Fruit fly (Drosophila melanogaster) whole organism, embryonic: ENCODE results near the gene c12.1.

Experiments used
- BtbVII ChIP-seq: fragments of 200-800 bp; sonication (Bioruptor generic); optimal IDR thresholded peaks from 3 replicates; lab custom pipeline; 2017; ENCODE audit warnings: missing biosample characterization, mild to moderate bottlenecking, missing genetic modification characterization
- CG10209 ChIP-seq: fragments of 200-800 bp; sonication (Bioruptor generic); optimal IDR thresholded peaks from 3 replicates; lab custom pipeline; 2017; ENCODE audit warnings: missing biosample characterization, mild to moderate bottlenecking, missing genetic modification characterization, missing genetic modification reagents
- CG10274 ChIP-seq: fragments of 200-800 bp; sonication (Bioruptor generic); optimal IDR thresholded peaks from 3 replicates; lab custom pipeline; 2017; ENCODE audit warnings: missing biosample characterization, mild to moderate bottlenecking, missing genetic modification characterization
- CG11093 ChIP-seq: fragments of 200-800 bp; sonication (Bioruptor generic); IDR thresholded peaks from 3 replicates; pipeline ENCODE4 v1.3.6; 2022; ENCODE audit warnings: missing biosample characterization, missing genetic modification characterization
- CG11696 ChIP-seq: fragments of 200-800 bp; sonication (Bioruptor generic); IDR thresholded peaks from 2 replicates; pipeline ENCODE4 v1.3.6; 2022; ENCODE audit warnings: missing biosample characterization, missing genetic modification characterization
- CG12391 ChIP-seq: fragments of 200-800 bp; sonication (Bioruptor generic); optimal IDR thresholded peaks from 3 replicates; lab custom pipeline; 2018; ENCODE audit warnings: missing biosample characterization, mild to moderate bottlenecking, missing genetic modification characterization, moderate library complexity
- CG13296 ChIP-seq: fragments of 200-800 bp; sonication (Bioruptor generic); optimal IDR thresholded peaks from 3 replicates; lab custom pipeline; 2018; ENCODE audit warnings: missing biosample characterization, mild to moderate bottlenecking, missing genetic modification characterization
- CG15011 ChIP-seq: fragments of 200-800 bp; sonication (Bioruptor generic); optimal IDR thresholded peaks from 3 replicates; lab custom pipeline; 2018; ENCODE audit warnings: missing biosample characterization, mild to moderate bottlenecking, missing genetic modification characterization
- CG16815 ChIP-seq: fragments of 200-800 bp; sonication (Bioruptor generic); optimal IDR thresholded peaks from 3 replicates; lab custom pipeline; 2017; ENCODE audit warnings: missing biosample characterization, mild to moderate bottlenecking, missing genetic modification characterization
- CG17385 ChIP-seq: fragments of 200-800 bp; sonication (Bioruptor generic); optimal IDR thresholded peaks from 3 replicates; lab custom pipeline; 2018; ENCODE audit warnings: missing biosample characterization, mild to moderate bottlenecking, missing genetic modification characterization
- CG18599 ChIP-seq: fragments of 200-800 bp; sonication (Bioruptor generic); optimal IDR thresholded peaks from 3 replicates; lab custom pipeline; 2017; ENCODE audit warnings: missing biosample characterization, missing genetic modification characterization, mild to moderate bottlenecking, moderate library complexity, missing genetic modification reagents
- CG2199 ChIP-seq: fragments of 200-800 bp; sonication (Bioruptor generic); IDR thresholded peaks from 3 replicates; pipeline ENCODE4 v1.3.6; 2022; ENCODE audit warnings: missing biosample characterization, missing genetic modification characterization
- CG33557 ChIP-seq: fragments of 200-800 bp; sonication (Bioruptor generic); optimal IDR thresholded peaks from 2 replicates; lab custom pipeline; 2019; ENCODE audit warnings: missing biosample characterization, mild to moderate bottlenecking, missing genetic modification characterization, moderate library complexity
- CG4328 ChIP-seq: fragments of 200-800 bp; sonication (Bioruptor generic); optimal IDR thresholded peaks from 3 replicates; lab custom pipeline; 2017; ENCODE audit warnings: missing biosample characterization, missing genetic modification reagents, missing genetic modification characterization
- CG4730 ChIP-seq: fragments of 200-800 bp; sonication (Bioruptor generic); IDR thresholded peaks from 2 replicates; pipeline ENCODE4 v1.3.6; 2022; ENCODE audit warnings: missing biosample characterization, missing genetic modification characterization
- CG6813 ChIP-seq: fragments of 200-800 bp; sonication (Bioruptor generic); optimal IDR thresholded peaks from 2 replicates; lab custom pipeline; 2017; ENCODE audit warnings: missing biosample characterization, missing genetic modification characterization, mild to moderate bottlenecking, moderate library complexity, missing genetic modification reagents
- CG7271 ChIP-seq: fragments of 200-800 bp; sonication (Bioruptor generic); optimal IDR thresholded peaks from 2 replicates; lab custom pipeline; 2018; ENCODE audit warnings: missing biosample characterization, mild to moderate bottlenecking, missing genetic modification characterization, moderate library complexity
- CG9727 ChIP-seq: fragments of 200-800 bp; sonication (Bioruptor generic); optimal IDR thresholded peaks from 3 replicates; lab custom pipeline; 2017; ENCODE audit warnings: missing biosample characterization, mild to moderate bottlenecking, missing genetic modification characterization
- Dbx ChIP-seq: fragments of 200-800 bp; sonication (Bioruptor generic); IDR thresholded peaks from 3 replicates; pipeline ENCODE4 v1.3.6; 2022; ENCODE audit warnings: missing biosample characterization, missing genetic modification characterization
- Elba2 ChIP-seq: fragments of 200-800 bp; sonication (Bioruptor generic); optimal IDR thresholded peaks from 3 replicates; lab custom pipeline; 2016; ENCODE audit warnings: missing biosample characterization, missing genetic modification characterization
- HLH54F ChIP-seq: fragments of 200-800 bp; sonication (Bioruptor generic); optimal IDR thresholded peaks from 3 replicates; lab custom pipeline; 2016; ENCODE audit warnings: missing biosample characterization, missing genetic modification characterization
- HmgZ ChIP-seq: fragments of 200-800 bp; sonication (Bioruptor generic); optimal IDR thresholded peaks from 2 replicates; lab custom pipeline; 2018; ENCODE audit warnings: missing biosample characterization, mild to moderate bottlenecking, missing genetic modification characterization
- Hmr ChIP-seq: fragments of 200-800 bp; sonication (Bioruptor generic); optimal IDR thresholded peaks from 3 replicates; lab custom pipeline; 2017; ENCODE audit warnings: mild to moderate bottlenecking, missing biosample characterization, missing genetic modification reagents, missing genetic modification characterization
- Max ChIP-seq: fragments of 200-800 bp; sonication (Bioruptor generic); optimal IDR thresholded peaks from 2 replicates; lab custom pipeline; 2016; ENCODE audit warnings: missing biosample characterization, mild to moderate bottlenecking, missing genetic modification characterization
- Meics ChIP-seq: fragments of 200-800 bp; sonication (Bioruptor generic); optimal IDR thresholded peaks from 2 replicates; lab custom pipeline; 2017; ENCODE audit warnings: missing biosample characterization, mild to moderate bottlenecking, missing genetic modification characterization
- NC2β ChIP-seq: fragments of 200-800 bp; sonication (Bioruptor generic); optimal IDR thresholded peaks from 2 replicates; lab custom pipeline; 2016; ENCODE audit warnings: missing biosample characterization, missing genetic modification characterization
- NK7.1 ChIP-seq: fragments of 200-800 bp; sonication (Bioruptor generic); optimal IDR thresholded peaks from 3 replicates; lab custom pipeline; 2016; ENCODE audit warnings: missing biosample characterization, missing genetic modification characterization
- Nf-YB ChIP-seq: fragments of 200-800 bp; sonication (Bioruptor generic); optimal IDR thresholded peaks from 3 replicates; lab custom pipeline; 2019; ENCODE audit warnings: missing biosample characterization, mild to moderate bottlenecking, missing genetic modification characterization, moderate library complexity
- Oli ChIP-seq: fragments of 200-800 bp; sonication (Bioruptor generic); optimal IDR thresholded peaks from 2 replicates; lab custom pipeline; 2018; ENCODE audit warnings: missing biosample characterization, mild to moderate bottlenecking, missing genetic modification characterization, moderate library complexity
- Poxn ChIP-seq: fragments of 200-800 bp; sonication (Bioruptor generic); IDR thresholded peaks from 2 replicates; pipeline ENCODE4 v1.3.6; 2022; ENCODE audit warnings: missing biosample characterization, missing genetic modification characterization
- YL-1 ChIP-seq: fragments of 200-800 bp; sonication (Bioruptor generic); optimal IDR thresholded peaks from 3 replicates; lab custom pipeline; 2017; ENCODE audit warnings: missing biosample characterization, mild to moderate bottlenecking, missing genetic modification characterization
- ap ChIP-seq: fragments of 200-800 bp; sonication (Bioruptor generic); IDR thresholded peaks from 2 replicates; pipeline ENCODE4 v1.3.6; 2022; ENCODE audit warnings: missing biosample characterization, missing genetic modification characterization
- bab2 ChIP-seq: fragments of 200-800 bp; sonication (Bioruptor generic); optimal IDR thresholded peaks from 2 replicates; lab custom pipeline; 2016; ENCODE audit warnings: missing biosample characterization, missing genetic modification characterization
- bcd ChIP-seq: fragments of 200-800 bp; sonication (Bioruptor generic); optimal IDR thresholded peaks from 2 replicates; lab custom pipeline; 2017; ENCODE audit warnings: missing biosample characterization, mild to moderate bottlenecking, missing genetic modification characterization
- cg ChIP-seq: fragments of 200-800 bp; sonication (Bioruptor generic); optimal IDR thresholded peaks from 3 replicates; lab custom pipeline; 2019; ENCODE audit warnings: missing biosample characterization, mild to moderate bottlenecking, missing genetic modification characterization, moderate library complexity
- da ChIP-seq: fragments of 200-800 bp; sonication (Bioruptor generic); optimal IDR thresholded peaks from 2 replicates; lab custom pipeline; 2016; ENCODE audit warnings: missing biosample characterization, missing genetic modification characterization
- dan ChIP-seq: fragments of 200-800 bp; sonication (Bioruptor generic); IDR thresholded peaks from 2 replicates; pipeline ENCODE4 v1.3.6; 2022; ENCODE audit warnings: missing biosample characterization, missing genetic modification characterization
- en ChIP-seq: fragments of 200-800 bp; sonication (Bioruptor generic); optimal IDR thresholded peaks from 2 replicates; lab custom pipeline; 2016; ENCODE audit warnings: missing biosample characterization, missing genetic modification characterization
- exex ChIP-seq: fragments of 200-800 bp; sonication (Bioruptor generic); optimal IDR thresholded peaks from 4 replicates; lab custom pipeline; 2018; ENCODE audit warnings: missing biosample characterization, mild to moderate bottlenecking, missing genetic modification characterization, moderate library complexity
- fd102C ChIP-seq: fragments of 200-800 bp; sonication (Bioruptor generic); optimal IDR thresholded peaks from 2 replicates; lab custom pipeline; 2018; ENCODE audit warnings: missing biosample characterization, mild to moderate bottlenecking, missing genetic modification characterization, moderate library complexity
- gem ChIP-seq: fragments of 200-800 bp; sonication (Bioruptor generic); optimal IDR thresholded peaks from 2 replicates; lab custom pipeline; 2019; ENCODE audit warnings: missing biosample characterization, mild to moderate bottlenecking, missing genetic modification characterization, moderate library complexity
- ham ChIP-seq: fragments of 200-800 bp; sonication (Bioruptor generic); IDR thresholded peaks from 2 replicates; pipeline ENCODE4 v1.3.6; 2022; ENCODE audit warnings: missing biosample characterization, missing genetic modification characterization
- hbn ChIP-seq: fragments of 200-800 bp; sonication (Bioruptor generic); IDR thresholded peaks from 2 replicates; pipeline ENCODE4 v1.3.6; 2022; ENCODE audit warnings: missing biosample characterization, missing genetic modification characterization; ENCODE audit not compliant: partially characterized antibody
- kay ChIP-seq: fragments of 200-800 bp; sonication (Bioruptor generic); optimal IDR thresholded peaks from 2 replicates; lab custom pipeline; 2016; ENCODE audit warnings: missing biosample characterization, missing genetic modification characterization
- nmo ChIP-seq: fragments of 200-800 bp; sonication (Bioruptor generic); optimal IDR thresholded peaks from 2 replicates; lab custom pipeline; 2018; ENCODE audit warnings: missing biosample characterization, mild to moderate bottlenecking, missing genetic modification characterization, moderate library complexity
- ranshi ChIP-seq: fragments of 200-800 bp; sonication (Bioruptor generic); IDR thresholded peaks from 2 replicates; pipeline ENCODE4 v1.3.6; 2022; ENCODE audit warnings: missing biosample characterization, missing genetic modification characterization
- sisA ChIP-seq: fragments of 200-800 bp; sonication (Bioruptor generic); IDR thresholded peaks from 2 replicates; pipeline ENCODE4 v1.3.6; 2022; ENCODE audit warnings: missing biosample characterization, missing genetic modification characterization
- slp2 ChIP-seq: fragments of 200-800 bp; sonication (Bioruptor generic); optimal IDR thresholded peaks from 2 replicates; lab custom pipeline; 2016; ENCODE audit warnings: missing biosample characterization, missing genetic modification characterization
- tio ChIP-seq: fragments of 200-800 bp; sonication (Bioruptor generic); optimal IDR thresholded peaks from 2 replicates; lab custom pipeline; 2017; ENCODE audit warnings: missing biosample characterization, missing genetic modification characterization, inconsistent platforms
- zfh2 ChIP-seq: fragments of 200-800 bp; sonication (Bioruptor generic); optimal IDR thresholded peaks from 2 replicates; lab custom pipeline; 2016; ENCODE audit warnings: missing biosample characterization, missing genetic modification characterization

Gene c12.1

dm6 chrX:9344482-9345106 is 25.6 kb upstream of the c12.1 start (continued):
- no peak for TF ChIP-seq CG7271 (tag; lab: Kevin White, UChicago)
- no peak for TF ChIP-seq cg (GFP tag; lab: Kevin White, UChicago)
- TF ChIP-seq Meics (GFP tag; lab: Kevin White, UChicago) = peak; percentile 79
- TF ChIP-seq CG18599 = peak; percentile 78
- TF ChIP-seq bab2 = peak; percentile 32
- TF ChIP-seq CG15011 (GFP tag; lab: Kevin White, UChicago) = peak; percentile 59
- no peak for TF ChIP-seq slp2
- peak; percentile 79 for TF ChIP-seq Hmr (GFP tag; lab: Kevin White, UChicago)
- 0 out of 3 replicates have a peak, but pooled peaks have one; percentile 46 for TF ChIP-seq Dbx (GFP tag; lab: Robert Waterston, UW)
- no peak for TF ChIP-seq dan
- TF ChIP-seq CG6813 = peak; percentile 31
- TF ChIP-seq gem = peak; percentile 74
- peak; percentile 59 for TF ChIP-seq Oli (tag; lab: Kevin White, UChicago)
- peak; percentile 52 for TF ChIP-seq CG10274 (GFP tag; lab: Kevin White, UChicago)
- no peak for TF ChIP-seq da (GFP tag; lab: Kevin White, UChicago)
- peak; percentile 34 for TF ChIP-seq CG12391 (tag; lab: Kevin White, UChicago)
- TF ChIP-seq en (GFP tag; lab: Kevin White, UChicago) = peak; percentile 4
- peak; percentile 42; the same call in 1 of the 2 replicates for TF ChIP-seq Poxn (GFP tag; lab: Robert Waterston, UW)
- peak; percentile 27 for TF ChIP-seq CG16815 (GFP tag; lab: Kevin White, UChicago)
- no peak for TF ChIP-seq NC2β (GFP tag; lab: Kevin White, UChicago)
- peak; percentile 69; the same call in 1 of the 2 replicates for TF ChIP-seq CG11696
- peak; percentile 15 for TF ChIP-seq BtbVII (GFP tag; lab: Kevin White, UChicago)
- TF ChIP-seq HmgZ (tag; lab: Kevin White, UChicago) = peak; percentile 46
- TF ChIP-seq fd102C = no peak
- no peak for TF ChIP-seq ham (GFP tag; lab: Robert Waterston, UW)
- TF ChIP-seq ap (GFP tag; lab: Robert Waterston, UW) = no peak
- peak; percentile 47 for TF ChIP-seq HLH54F
- TF ChIP-seq hbn = no peak
- no peak for TF ChIP-seq CG4730 (GFP tag; lab: Robert Waterston, UW)
- TF ChIP-seq sisA (GFP tag; lab: Robert Waterston, UW) = peak; percentile 22; the same call in 1 of the 2 replicates
- peak; percentile 53 for TF ChIP-seq nmo (GFP tag; lab: Kevin White, UChicago)
- peak; percentile 2 for TF ChIP-seq NK7.1
- peak; percentile 19 for TF ChIP-seq Nf-YB
- peak; percentile 51 for TF ChIP-seq zfh2 (GFP tag; lab: Kevin White, UChicago)
- no peak for TF ChIP-seq CG2199 (GFP tag; lab: Robert Waterston, UW)
- peak; percentile 25 for TF ChIP-seq exex
- TF ChIP-seq kay (GFP tag; lab: Kevin White, UChicago) = no peak
- TF ChIP-seq Elba2 (GFP tag; lab: Kevin White, UChicago) = no peak
- peak; percentile 54 for TF ChIP-seq bcd (GFP tag; lab: Kevin White, UChicago)
- peak; percentile 55 for TF ChIP-seq CG17385
- no peak for TF ChIP-seq YL-1 (GFP tag; lab: Kevin White, UChicago)
- TF ChIP-seq CG13296 (GFP tag; lab: Kevin White, UChicago) = peak; percentile 59
- TF ChIP-seq CG9727 = peak; percentile 61
- TF ChIP-seq ranshi (GFP tag; lab: Robert Waterston, UW) = no peak
- TF ChIP-seq tio (GFP tag; lab: Kevin White, UChicago) = peak; percentile 37
- TF ChIP-seq CG33557 (GFP tag; lab: Kevin White, UChicago) = no peak
- TF ChIP-seq CG10209 (GFP tag; lab: Kevin White, UChicago) = peak; percentile 58
- peak; percentile 56; the same call in 1 of the 3 replicates for TF ChIP-seq CG11093 (GFP tag; lab: Robert Waterston, UW)
- TF ChIP-seq CG4328 (GFP tag; lab: Kevin White, UChicago) = peak; percentile 52
- TF ChIP-seq Max (GFP tag; lab: Kevin White, UChicago) = no peak
